Fruit fly (Drosophila melanogaster) whole organism, embryonic: Measurements from ENCODE around the gene shi.

Source experiments
- CG10209 ChIP-seq: fragments of 200-800 bp; sonication (Bioruptor generic); optimal IDR thresholded peaks from 3 replicates; lab custom pipeline; 2017; ENCODE audit warnings: missing biosample characterization, mild to moderate bottlenecking, missing genetic modification characterization, missing genetic modification reagents
- CG1024 ChIP-seq: fragments of 200-800 bp; sonication (Bioruptor generic); IDR thresholded peaks from 2 replicates; pipeline ENCODE4 v1.3.6; 2022; ENCODE audit warnings: missing biosample characterization, missing genetic modification characterization
- CG10267 ChIP-seq: fragments of 200-800 bp; sonication (Bioruptor generic); optimal IDR thresholded peaks from 2 replicates; lab custom pipeline; 2018; ENCODE audit warnings: missing biosample characterization, mild to moderate bottlenecking, missing genetic modification characterization, moderate library complexity
- CG10366 ChIP-seq: fragments of 200-800 bp; sonication (Bioruptor generic); IDR thresholded peaks from 2 replicates; pipeline ENCODE4 v1.3.6; 2022; ENCODE audit warnings: missing biosample characterization, missing genetic modification characterization
- CG11456 ChIP-seq: fragments of 200-800 bp; sonication (Bioruptor generic); IDR thresholded peaks from 3 replicates; pipeline ENCODE4 v1.3.6; 2022; ENCODE audit warnings: missing biosample characterization, missing genetic modification characterization
- CG11696 ChIP-seq: fragments of 200-800 bp; sonication (Bioruptor generic); IDR thresholded peaks from 2 replicates; pipeline ENCODE4 v1.3.6; 2022; ENCODE audit warnings: missing biosample characterization, missing genetic modification characterization
- CG13123 ChIP-seq: fragments of 200-800 bp; sonication (Bioruptor generic); optimal IDR thresholded peaks from 2 replicates; lab custom pipeline; 2016; ENCODE audit warnings: missing biosample characterization, missing genetic modification characterization
- CG14710 ChIP-seq: fragments of 200-800 bp; sonication (Bioruptor generic); optimal IDR thresholded peaks from 3 replicates; lab custom pipeline; 2019; ENCODE audit warnings: missing biosample characterization, mild to moderate bottlenecking, missing genetic modification characterization, moderate library complexity
- CG15073 ChIP-seq: fragments of 200-800 bp; sonication (Bioruptor generic); optimal IDR thresholded peaks from 2 replicates; lab custom pipeline; 2016; ENCODE audit warnings: missing biosample characterization, missing genetic modification characterization
- CG15269 ChIP-seq: fragments of 200-800 bp; sonication (Bioruptor generic); optimal IDR thresholded peaks from 2 replicates; lab custom pipeline; 2018; ENCODE audit warnings: missing biosample characterization, mild to moderate bottlenecking, missing genetic modification characterization, moderate library complexity
- CG17568 ChIP-seq: fragments of 200-800 bp; sonication (Bioruptor generic); optimal IDR thresholded peaks from 2 replicates; lab custom pipeline; 2018; ENCODE audit warnings: missing biosample characterization, mild to moderate bottlenecking, missing genetic modification characterization, moderate library complexity
- CG2199 ChIP-seq: fragments of 200-800 bp; sonication (Bioruptor generic); IDR thresholded peaks from 3 replicates; pipeline ENCODE4 v1.3.6; 2022; ENCODE audit warnings: missing biosample characterization, missing genetic modification characterization
- CG2712 ChIP-seq: fragments of 200-800 bp; optimal IDR thresholded peaks from 3 replicates; lab custom pipeline; 2019; ENCODE audit warnings: missing biosample characterization, mild to moderate bottlenecking, missing genetic modification characterization, moderate library complexity
- CG3065 ChIP-seq: fragments of 200-800 bp; sonication (Bioruptor generic); optimal IDR thresholded peaks from 2 replicates; lab custom pipeline; 2016; ENCODE audit warnings: missing biosample characterization, missing genetic modification characterization
- CG4360 ChIP-seq: fragments of 200-800 bp; sonication (Bioruptor generic); IDR thresholded peaks from 2 replicates; pipeline ENCODE4 v1.3.6; 2022; ENCODE audit warnings: missing biosample characterization, missing genetic modification characterization
- CG4854 ChIP-seq: fragments of 200-800 bp; sonication (Bioruptor generic); optimal IDR thresholded peaks from 2 replicates; lab custom pipeline; 2016; ENCODE audit warnings: missing biosample characterization, missing genetic modification characterization, inconsistent platforms
- CG6813 ChIP-seq: fragments of 200-800 bp; sonication (Bioruptor generic); optimal IDR thresholded peaks from 2 replicates; lab custom pipeline; 2017; ENCODE audit warnings: missing biosample characterization, missing genetic modification characterization, mild to moderate bottlenecking, moderate library complexity, missing genetic modification reagents
- CG7271 ChIP-seq: fragments of 200-800 bp; sonication (Bioruptor generic); optimal IDR thresholded peaks from 2 replicates; lab custom pipeline; 2018; ENCODE audit warnings: missing biosample characterization, mild to moderate bottlenecking, missing genetic modification characterization, moderate library complexity
- CG8359 ChIP-seq: fragments of 200-800 bp; sonication (Bioruptor generic); optimal IDR thresholded peaks from 2 replicates; lab custom pipeline; 2017; ENCODE audit warnings: missing biosample characterization, mild to moderate bottlenecking, missing genetic modification characterization, borderline replicate concordance
- CG8924 ChIP-seq: fragments of 200-800 bp; optimal IDR thresholded peaks from 3 replicates; lab custom pipeline; 2019; ENCODE audit warnings: missing biosample characterization, mild to moderate bottlenecking, missing genetic modification characterization, moderate library complexity
- CG9797 ChIP-seq: fragments of 200-800 bp; sonication (Bioruptor generic); optimal IDR thresholded peaks from 3 replicates; lab custom pipeline; 2018; ENCODE audit warnings: missing biosample characterization, mild to moderate bottlenecking, missing genetic modification characterization
- CG9876 ChIP-seq: fragments of 200-800 bp; sonication (Bioruptor generic); optimal IDR thresholded peaks from 2 replicates; lab custom pipeline; 2016; ENCODE audit warnings: missing biosample characterization, missing genetic modification characterization
- Camta ChIP-seq: fragments of 200-800 bp; sonication (Bioruptor generic); optimal IDR thresholded peaks from 2 replicates; lab custom pipeline; 2016; ENCODE audit warnings: missing biosample characterization, missing genetic modification characterization
- D ChIP-seq, 2 experiments: fragments of 200-800 bp in 1 of 2; fragments of >200 bp in 1 of 2; sonication (Bioruptor generic) in 1 of 2; optimal IDR thresholded peaks; 2 replicates in 1 of 2; 3 replicates in 1 of 2; lab custom pipeline; 2017; ENCODE audit warnings: mild to moderate bottlenecking in 1 of 2, missing biosample characterization in 1 of 2, missing genetic modification characterization in 1 of 2, missing genetic modification reagents in 1 of 2
- Dref ChIP-seq: fragments of 200-800 bp; sonication (Bioruptor generic); IDR thresholded peaks from 2 replicates; pipeline ENCODE4 v1.3.6; 2022; ENCODE audit warnings: missing biosample characterization, missing genetic modification characterization
- Fer2 ChIP-seq: fragments of 200-800 bp; sonication (Bioruptor generic); optimal IDR thresholded peaks from 2 replicates; lab custom pipeline; 2018; ENCODE audit warnings: missing biosample characterization, mild to moderate bottlenecking, missing genetic modification characterization, moderate library complexity
- Hmx ChIP-seq: fragments of 200-800 bp; sonication (Bioruptor generic); optimal IDR thresholded peaks from 2 replicates; lab custom pipeline; 2016; ENCODE audit warnings: missing biosample characterization, missing genetic modification characterization
- NC2β ChIP-seq: fragments of 200-800 bp; sonication (Bioruptor generic); optimal IDR thresholded peaks from 2 replicates; lab custom pipeline; 2016; ENCODE audit warnings: missing biosample characterization, missing genetic modification characterization
- NK7.1 ChIP-seq: fragments of 200-800 bp; sonication (Bioruptor generic); optimal IDR thresholded peaks from 3 replicates; lab custom pipeline; 2016; ENCODE audit warnings: missing biosample characterization, missing genetic modification characterization
- Poxn ChIP-seq: fragments of 200-800 bp; sonication (Bioruptor generic); IDR thresholded peaks from 2 replicates; pipeline ENCODE4 v1.3.6; 2022; ENCODE audit warnings: missing biosample characterization, missing genetic modification characterization
- Ptx1 ChIP-seq: fragments of 200-800 bp; sonication (Bioruptor generic); IDR thresholded peaks from 2 replicates; pipeline ENCODE4 v1.3.6; 2022; ENCODE audit warnings: missing biosample characterization, missing genetic modification characterization
- cg ChIP-seq: fragments of 200-800 bp; sonication (Bioruptor generic); optimal IDR thresholded peaks from 3 replicates; lab custom pipeline; 2019; ENCODE audit warnings: missing biosample characterization, mild to moderate bottlenecking, missing genetic modification characterization, moderate library complexity
- chn ChIP-seq: fragments of 200-800 bp; sonication (Bioruptor generic); optimal IDR thresholded peaks from 2 replicates; lab custom pipeline; 2016; ENCODE audit warnings: missing biosample characterization, missing genetic modification characterization
- danr ChIP-seq: fragments of 200-800 bp; sonication (Bioruptor generic); IDR thresholded peaks from 2 replicates; pipeline ENCODE4 v1.3.6; 2022; ENCODE audit warnings: missing biosample characterization, missing genetic modification characterization
- jing ChIP-seq: fragments of 200-800 bp; sonication (Bioruptor generic); optimal IDR thresholded peaks from 2 replicates; lab custom pipeline; 2018; ENCODE audit warnings: missing biosample characterization, mild to moderate bottlenecking, missing genetic modification characterization
- jumu ChIP-seq: fragments of 200-800 bp; sonication (Bioruptor generic); optimal IDR thresholded peaks from 3 replicates; lab custom pipeline; 2016; ENCODE audit warnings: missing biosample characterization, missing genetic modification characterization
- kay ChIP-seq: fragments of 200-800 bp; sonication (Bioruptor generic); optimal IDR thresholded peaks from 2 replicates; lab custom pipeline; 2016; ENCODE audit warnings: missing biosample characterization, missing genetic modification characterization
- ken ChIP-seq: fragments of 200-800 bp; sonication (Bioruptor generic); IDR thresholded peaks from 3 replicates; pipeline ENCODE4 v1.3.6; 2022; ENCODE audit warnings: missing biosample characterization, missing genetic modification characterization
- lilli ChIP-seq: fragments of 200-800 bp; sonication (Bioruptor generic); optimal IDR thresholded peaks from 3 replicates; lab custom pipeline; 2016; ENCODE audit warnings: missing biosample characterization, missing genetic modification characterization
- lov ChIP-seq, 2 experiments: fragments of 200-800 bp in 1 of 2; fragments of >200 bp in 1 of 2; sonication (Bioruptor generic) in 1 of 2; IDR thresholded peaks in 1 of 2; optimal IDR thresholded peaks in 1 of 2; 2 replicates in 1 of 2; 3 replicates in 1 of 2; pipeline versions ENCODE4 v1.3.6 to Lab custom; 2017 to 2022; ENCODE audit warnings: missing biosample characterization in 1 of 2, missing genetic modification characterization in 1 of 2
- luna ChIP-seq: fragments of 200-800 bp; sonication (Bioruptor generic); optimal IDR thresholded peaks from 2 replicates; lab custom pipeline; 2016; ENCODE audit warnings: missing biosample characterization, missing genetic modification characterization
- maf-S ChIP-seq: fragments of 200-800 bp; sonication (Bioruptor generic); optimal IDR thresholded peaks from 2 replicates; lab custom pipeline; 2016; ENCODE audit warnings: missing biosample characterization, missing genetic modification characterization
- ranshi ChIP-seq: fragments of 200-800 bp; sonication (Bioruptor generic); IDR thresholded peaks from 2 replicates; pipeline ENCODE4 v1.3.6; 2022; ENCODE audit warnings: missing biosample characterization, missing genetic modification characterization
- rib ChIP-seq: fragments of 200-800 bp; sonication (Bioruptor generic); IDR thresholded peaks from 2 replicates; pipeline ENCODE4 v1.3.6; 2022; ENCODE audit warnings: missing biosample characterization, missing genetic modification characterization
- ro ChIP-seq: fragments of 200-800 bp; sonication (Bioruptor generic); IDR thresholded peaks from 2 replicates; pipeline ENCODE4 v1.3.6; 2022; ENCODE audit warnings: missing biosample characterization, missing genetic modification characterization
- schlank ChIP-seq: fragments of 200-800 bp; sonication (Bioruptor generic); optimal IDR thresholded peaks from 2 replicates; lab custom pipeline; 2018; ENCODE audit warnings: missing biosample characterization, mild to moderate bottlenecking, missing genetic modification characterization
- shn ChIP-seq: fragments of 200-800 bp; sonication (Bioruptor generic); optimal IDR thresholded peaks from 3 replicates; lab custom pipeline; 2016; ENCODE audit warnings: missing biosample characterization, missing genetic modification characterization
- slbo ChIP-seq: fragments of 200-800 bp; sonication (Bioruptor generic); IDR thresholded peaks from 2 replicates; pipeline ENCODE4 v1.3.6; 2022; ENCODE audit warnings: missing biosample characterization, missing genetic modification characterization
- toy ChIP-seq: fragments of 200-800 bp; sonication (Bioruptor generic); IDR thresholded peaks from 2 replicates; pipeline ENCODE4 v1.3.6; 2022; ENCODE audit warnings: missing biosample characterization, missing genetic modification characterization
- vvl ChIP-seq: fragments of 200-800 bp; sonication (Bioruptor generic); IDR thresholded peaks from 2 replicates; pipeline ENCODE4 v1.3.6; 2022; ENCODE audit warnings: missing biosample characterization, missing genetic modification characterization

Gene shi

dm6 chrX:15891606-15892345 lies at the start of gene shi:
Gene shi, plus strand, starts transcription at chrX:15892116.
- TF ChIP-seq ken (GFP tag; lab: Robert Waterston, UW) (no peak), danr (GFP tag; lab: Robert Waterston, UW) (no peak), toy (GFP tag; lab: Robert Waterston, UW) (no peak), Poxn (no peak), jumu (GFP tag; lab: Kevin White, UChicago) (peak; percentile 0), CG11456 (no peak), CG6813 (GFP tag; lab: Kevin White, UChicago) (no peak), CG7271 (no peak), CG10366 (no peak), CG10267 (tag; lab: Kevin White, UChicago) (peak; percentile 70), Hmx (GFP tag; lab: Kevin White, UChicago) (no peak), CG15269 (tag; lab: Kevin White, UChicago) (no peak), shn (GFP tag; lab: Kevin White, UChicago) (no peak), Ptx1 (no peak), CG9797 (peak; percentile 85), CG4854 (GFP tag; lab: Kevin White, UChicago) (no peak), Dref (peak; percentile 96), CG4360 (no peak), CG3065 (no peak), kay (peak; percentile 18), CG10209 (GFP tag; lab: Kevin White, UChicago) (no peak), CG15073 (GFP tag; lab: Kevin White, UChicago) (no peak), vvl (GFP tag; lab: Robert Waterston, UW) (peak; percentile 85; the same call in 1 of the 2 replicates), CG8359 (GFP tag; lab: Kevin White, UChicago) (no peak), Camta (GFP tag; lab: Kevin White, UChicago) (no peak), CG8924 (tag; lab: Kevin White, UChicago) (peak; percentile 56), NK7.1 (no peak), Fer2 (no peak), CG14710 (tag; lab: Kevin White, UChicago) (peak; percentile 60), ro (GFP tag; lab: Robert Waterston, UW) (no peak), cg (GFP tag; lab: Kevin White, UChicago) (no peak), NC2β (GFP tag; lab: Kevin White, UChicago) (no peak), CG11696 (no peak), chn (GFP tag; lab: Kevin White, UChicago) (no peak), jing (GFP tag; lab: Kevin White, UChicago) (no peak), lov (optimal IDR thresholded peaks at IDR 0.05; lab: Kevin White, UChicago) (no peak), lov (GFP tag; IDR thresholded peaks at IDR 0.05; lab: Robert Waterston, UW) (no peak), maf-S (GFP tag; lab: Kevin White, UChicago) (no peak), CG17568 (GFP tag; lab: Kevin White, UChicago) (no peak), luna (GFP tag; lab: Kevin White, UChicago) (no peak), slbo (GFP tag; lab: Robert Waterston, UW) (peak; percentile 29; the same call in 1 of the 2 replicates), lilli (no peak), schlank (no peak), CG1024 (GFP tag; lab: Robert Waterston, UW) (0 out of 2 replicates have a peak, but pooled peaks have one; percentile 18), CG9876 (no peak), ranshi (GFP tag; lab: Robert Waterston, UW) (no peak), rib (GFP tag; lab: Robert Waterston, UW) (no peak), CG2199 (no peak), D (optimal IDR thresholded peaks at IDR 0.05; lab: Kevin White, UChicago) (no peak), D (GFP tag; optimal IDR thresholded peaks at IDR 0.05; lab: Kevin White, UChicago) (no peak), CG13123 (GFP tag; lab: Kevin White, UChicago) (no peak), CG2712 (tag; lab: Kevin White, UChicago) (peak; percentile 46)
